Worm (Caenorhabditis elegans): Measurements from ENCODE around the gene C34D4.3.

- TF ChIP-seq dao-5 (tag; optimal IDR thresholded peaks at IDR 0.05) (no peak), him-1 (tag; optimal IDR thresholded peaks at IDR 0.05) (no peak), W03F9.2 (tag; optimal IDR thresholded peaks at IDR 0.05) (no peak)
These were observed 1.1 kb upstream of the C34D4.3 start, which contains the start of gene col-113 for ce11 chrIV:7152409-7152808.

Data from whole organism, L4/young adult.